Worm (Caenorhabditis elegans) whole organism, midembryonic: ENCODE data around the gene K08H2.4.

Experiments
- T22C8.4 ChIP-seq: fragments of 200-800 bp; sonication (Bioruptor generic); IDR thresholded peaks from 2 replicates; pipeline ENCODE4 v1.3.6; 2022; ENCODE audit warnings: missing genetic modification characterization, missing compliant biosample characterization
- cog-1 ChIP-seq: sonication (generic microtip); optimal IDR thresholded peaks from 2 replicates; lab custom pipeline; 2016; ENCODE audit warnings: missing genetic modification characterization, missing compliant biosample characterization
- flt-1 ChIP-seq: fragments of 200-800 bp; sonication (Bioruptor generic); IDR thresholded peaks from 2 replicates; pipeline ENCODE4 v1.3.6; 2022; ENCODE audit warnings: missing genetic modification characterization, missing compliant biosample characterization
- klf-2 ChIP-seq: fragments of 200-800 bp; sonication (Bioruptor generic); conservative IDR thresholded peaks from 2 replicates; pipeline ENCODE4 v1.3.6; 2022; ENCODE audit warnings: missing genetic modification reagents, missing genetic modification characterization, missing compliant biosample characterization
- med-1 ChIP-seq: sonication (generic microtip); optimal IDR thresholded peaks from 2 replicates; lab custom pipeline; 2017; ENCODE audit warnings: missing genetic modification characterization, mild to moderate bottlenecking, missing compliant biosample characterization, antibody characterized with exemption, missing genetic modification reagents; ENCODE audit not compliant: insufficient read depth
- ref-1 ChIP-seq: fragments of 200-800 bp; sonication (Bioruptor generic); conservative IDR thresholded peaks from 2 replicates; pipeline ENCODE4 v1.3.6; 2022; ENCODE audit warnings: missing genetic modification reagents, missing genetic modification characterization, missing compliant biosample characterization
- tab-1 ChIP-seq: fragments of 200-800 bp; sonication (Bioruptor generic); IDR thresholded peaks from 2 replicates; pipeline ENCODE4 v1.3.6; 2022; ENCODE audit warnings: missing genetic modification characterization, missing compliant biosample characterization
- ztf-23 ChIP-seq: fragments of 200-800 bp; sonication (Bioruptor generic); IDR thresholded peaks from 2 replicates; pipeline ENCODE4 v1.3.6; 2022; ENCODE audit warnings: missing genetic modification reagents, missing genetic modification characterization, missing compliant biosample characterization
- ztf-29 ChIP-seq: fragments of 200-800 bp; sonication (Bioruptor generic); IDR thresholded peaks from 2 replicates; pipeline ENCODE4 v1.3.6; 2022; ENCODE audit warnings: missing genetic modification reagents, missing genetic modification characterization, missing compliant biosample characterization

- no peak for TF ChIP-seq flt-1
- TF ChIP-seq T22C8.4 (GFP tag; lab: Robert Waterston, UW), result no peak
- no peak for TF ChIP-seq tab-1 (GFP tag; lab: Robert Waterston, UW)
- TF ChIP-seq ztf-23 (GFP tag; lab: Robert Waterston, UW), result no peak
- no peak for TF ChIP-seq ztf-29
- TF ChIP-seq med-1 (GFP tag; lab: Kevin White, UChicago), result no peak
- TF ChIP-seq ref-1 (GFP tag; lab: Robert Waterston, UW), result no peak
- TF ChIP-seq klf-2 (GFP tag; lab: Robert Waterston, UW), result no peak
- TF ChIP-seq cog-1, result no peak
These were observed 3.9 kb downstream of the K08H2.4 start, which contains the start of gene K08H2.5 for ce11 chrX:13242231-13242630.
